Fruit fly (Drosophila melanogaster): Measurements from ENCODE around the gene Prosalpha4.

Prosalpha4 gene

DNA sequence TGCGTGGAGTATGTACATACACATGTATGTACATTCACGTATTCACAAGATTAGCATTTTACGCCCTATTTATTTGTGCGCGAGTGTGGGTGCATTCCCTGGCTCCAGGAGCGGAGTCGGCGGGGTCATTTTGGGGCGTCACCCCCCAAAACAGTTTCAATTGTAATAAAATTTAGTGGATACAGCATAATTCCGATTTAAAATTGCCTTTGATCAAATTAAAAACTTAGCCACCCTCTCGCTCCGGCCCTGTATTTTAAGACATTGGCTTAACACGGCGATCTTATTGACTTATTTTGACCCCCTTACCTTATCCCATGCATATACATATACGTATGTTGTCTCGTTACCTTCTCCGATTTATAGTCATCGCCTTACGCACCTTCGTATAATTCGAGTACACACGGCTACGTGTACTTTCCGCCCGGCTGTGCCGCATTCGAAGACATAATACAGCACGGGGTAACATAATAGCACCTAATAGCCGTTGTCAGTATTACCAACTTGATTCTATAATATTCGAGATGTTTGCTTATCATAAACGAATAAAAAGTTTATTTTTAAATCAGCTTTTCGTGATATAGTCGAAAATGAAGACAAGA is 3.4 kb downstream of the Prosalpha4 start (continued):
- TF ChIP-seq dm (GFP tag; optimal IDR thresholded peaks at IDR 0.05) (peak; percentile 43), Mad (GFP tag; optimal IDR thresholded peaks at IDR 0.05) (peak; percentile 45), danr (GFP tag; IDR thresholded peaks at IDR 0.05) (peak; percentile 84), zen (tag; optimal IDR thresholded peaks at IDR 0.05) (peak; percentile 64), CG14050 (GFP tag; IDR thresholded peaks at IDR 0.05) (peak; percentile 87), CG13296 (GFP tag; optimal IDR thresholded peaks at IDR 0.05) (peak; percentile 61), emc (GFP tag; optimal IDR thresholded peaks at IDR 0.05) (peak; percentile 31), Xrp1 (GFP tag; IDR thresholded peaks at IDR 0.05) (peak; percentile 89), E2f2 (GFP tag; IDR thresholded peaks at IDR 0.05) (peak; percentile 42), CG17829 (tag; optimal IDR thresholded peaks at IDR 0.05) (peak; percentile 59), tgo (GFP tag; IDR thresholded peaks at IDR 0.05) (peak; percentile 84), PHDP (tag; optimal IDR thresholded peaks at IDR 0.05) (peak; percentile 41), lilli (GFP tag; optimal IDR thresholded peaks at IDR 0.05) (peak; percentile 90), CG31441 (GFP tag; IDR thresholded peaks at IDR 0.05) (peak; percentile 49), CG6689 (GFP tag; IDR thresholded peaks at IDR 0.05) (peak; percentile 89), ken (GFP tag; IDR thresholded peaks at IDR 0.05) (peak; percentile 87), dmrt11E (tag; optimal IDR thresholded peaks at IDR 0.05) (peak; percentile 61), lab (GFP tag; optimal IDR thresholded peaks at IDR 0.05) (peak; percentile 84), CG11398 (GFP tag; optimal IDR thresholded peaks at IDR 0.05) (peak; percentile 41), mirr (GFP tag; optimal IDR thresholded peaks at IDR 0.05) (peak; percentile 8), tx (GFP tag; optimal IDR thresholded peaks at IDR 0.05) (peak; percentile 61), Hand (GFP tag; optimal IDR thresholded peaks at IDR 0.05) (no peak), run (tag; optimal IDR thresholded peaks at IDR 0.05) (peak; percentile 52), CG3847 (GFP tag; IDR thresholded peaks at IDR 0.05) (peak; percentile 80), CG3281 (GFP tag; optimal IDR thresholded peaks at IDR 0.05) (peak; percentile 67), CG6765 (GFP tag; optimal IDR thresholded peaks at IDR 0.05) (no peak), MTF-1 (GFP tag; optimal IDR thresholded peaks at IDR 0.05; ENCODE audit: borderline replicate concordance) (peak; percentile 12), CG15601 (tag; optimal IDR thresholded peaks at IDR 0.05) (peak; percentile 53), CG5245 (GFP tag; optimal IDR thresholded peaks at IDR 0.05) (peak; percentile 76), Ssrp (tag; optimal IDR thresholded peaks at IDR 0.05) (peak; percentile 75), ems (GFP tag; optimal IDR thresholded peaks at IDR 0.05) (peak; percentile 75), row (GFP tag; IDR thresholded peaks at IDR 0.05) (peak; percentile 92), CG30020 (tag; optimal IDR thresholded peaks at IDR 0.05) (no peak), lmd (GFP tag; IDR thresholded peaks at IDR 0.05) (peak; percentile 94), Mrtf (GFP tag; IDR thresholded peaks at IDR 0.05) (peak; percentile 89), Ets97D (GFP tag; optimal IDR thresholded peaks at IDR 0.05) (peak; percentile 40), Aef1 (GFP tag; IDR thresholded peaks at IDR 0.05) (peak; percentile 94), CG3838 (GFP tag; optimal IDR thresholded peaks at IDR 0.05) (no peak), gt (GFP tag; IDR thresholded peaks at IDR 0.05) (peak; percentile 77), tna (GFP tag; IDR thresholded peaks at IDR 0.05; ENCODE audit: partially characterized antibody) (no peak), CG10209 (GFP tag; optimal IDR thresholded peaks at IDR 0.05) (peak; percentile 75), Stat92E (GFP tag; optimal IDR thresholded peaks at IDR 0.05) (no peak), Doc3 (GFP tag; IDR thresholded peaks at IDR 0.05; ENCODE audit: partially characterized antibody) (no peak), chn (GFP tag; optimal IDR thresholded peaks at IDR 0.05) (peak; percentile 73), CG12391 (tag; optimal IDR thresholded peaks at IDR 0.05) (peak; percentile 46), E2f1 (GFP tag; IDR thresholded peaks at IDR 0.05) (peak; percentile 85), nom (GFP tag; optimal IDR thresholded peaks at IDR 0.05) (peak; percentile 75), tup (GFP tag; optimal IDR thresholded peaks at IDR 0.05) (peak; percentile 44), pros (GFP tag; optimal IDR thresholded peaks at IDR 0.05) (peak; percentile 19), Nf-YB (GFP tag; optimal IDR thresholded peaks at IDR 0.05) (peak; percentile 5)
